Worm (Caenorhabditis elegans): ENCODE measurements around the gene mec-1.

- TF ChIP-seq ama-1 (optimal IDR thresholded peaks at IDR 0.05) (no peak), ama-1 (GFP tag; optimal IDR thresholded peaks at IDR 0.05) (no peak), aptf-3 (GFP tag; IDR thresholded peaks at IDR 0.05) (no peak), nhr-120 (GFP tag; IDR thresholded peaks at IDR 0.05) (no peak), ceh-40 (GFP tag; IDR thresholded peaks at IDR 0.05) (no peak), unc-62 (GFP tag; optimal IDR thresholded peaks at IDR 0.05) (no peak)
Observed at ce11 chrV:7007307-7007706, 51.0 kb downstream of the mec-1 start, which contains the start of gene drd-10.

Measured in whole organism, young adult.